Fruit fly (Drosophila melanogaster) whole organism, wandering third instar larva: ENCODE measurements around the gene CG13409.
A peak's percentile ranks its signal among the peaks of the same experiment; 100 is the strongest.

Experiments
- Abd-B ChIP-seq: fragments of >200 bp; optimal IDR thresholded peaks from 2 replicates; lab custom pipeline; 2017; ENCODE audit warnings: missing biosample characterization, missing genetic modification characterization
- CG32264 ChIP-seq: fragments of 200-800 bp; sonication (Bioruptor generic); optimal IDR thresholded peaks from 2 replicates; lab custom pipeline; 2016; ENCODE audit warnings: missing biosample characterization, missing genetic modification characterization
- CG9705 ChIP-seq: fragments of 200-800 bp; sonication (Bioruptor generic); optimal IDR thresholded peaks from 2 replicates; lab custom pipeline; 2018; ENCODE audit warnings: missing biosample characterization, mild to moderate bottlenecking, missing genetic modification characterization
- CrebA ChIP-seq: fragments of 200-800 bp; sonication (Bioruptor generic); optimal IDR thresholded peaks from 2 replicates; lab custom pipeline; 2016; ENCODE audit warnings: missing biosample characterization, mild to moderate bottlenecking, missing genetic modification characterization, borderline replicate concordance
- Dfd ChIP-seq: fragments of >200 bp; optimal IDR thresholded peaks from 2 replicates; lab custom pipeline; 2017; ENCODE audit warnings: missing biosample characterization, missing genetic modification characterization
- Dif ChIP-seq: fragments of 200-275, 200-300 bp; sonication (Bioruptor generic); optimal IDR thresholded peaks from 2 replicates; lab custom pipeline; 2018; ENCODE audit warnings: missing biosample characterization, missing genetic modification characterization; ENCODE audit not compliant: partially characterized antibody
- GATAd ChIP-seq: sonication (Bioruptor generic); optimal IDR thresholded peaks from 2 replicates; lab custom pipeline; 2016; ENCODE audit warnings: missing biosample characterization, missing genetic modification characterization
- HLH106 ChIP-seq: fragments of 200-800 bp; optimal IDR thresholded peaks from 3 replicates; lab custom pipeline; 2019; ENCODE audit warnings: missing biosample characterization, mild to moderate bottlenecking, missing genetic modification characterization, moderate library complexity
- Hnf4 ChIP-seq: fragments of 200-800 bp; sonication (Bioruptor generic); optimal IDR thresholded peaks from 2 replicates; lab custom pipeline; 2016; ENCODE audit warnings: missing biosample characterization, mild to moderate bottlenecking, missing genetic modification characterization
- Hr78 ChIP-seq: fragments of >200 bp; optimal IDR thresholded peaks from 2 replicates; lab custom pipeline; 2017; ENCODE audit warnings: missing biosample characterization, missing genetic modification characterization
- Hr83 ChIP-seq: fragments of 200-300 bp; sonication (Bioruptor generic); optimal IDR thresholded peaks from 2 replicates; lab custom pipeline; 2016; ENCODE audit warnings: missing biosample characterization, mild to moderate bottlenecking, missing genetic modification characterization, moderate library complexity; ENCODE audit not compliant: poor library complexity, severe bottlenecking
- Jra ChIP-seq: sonication (Bioruptor generic); optimal IDR thresholded peaks from 2 replicates; lab custom pipeline; 2016; ENCODE audit warnings: missing biosample characterization, missing genetic modification characterization
- Mio ChIP-seq: sonication (Bioruptor generic); optimal IDR thresholded peaks from 2 replicates; lab custom pipeline; 2016; ENCODE audit warnings: missing biosample characterization, missing genetic modification characterization
- Myc ChIP-seq: fragments of >200 bp; optimal IDR thresholded peaks from 2 replicates; lab custom pipeline; 2017
- N ChIP-seq: fragments of >200 bp; optimal IDR thresholded peaks from 2 replicates; lab custom pipeline; 2018; ENCODE audit warnings: missing biosample characterization, missing external identifiers, missing genetic modification characterization
- OdsH ChIP-seq: fragments of 200-800 bp; sonication (Bioruptor generic); optimal IDR thresholded peaks from 2 replicates; lab custom pipeline; 2016; ENCODE audit warnings: missing biosample characterization, mild to moderate bottlenecking, missing genetic modification characterization
- Rel ChIP-seq, 2 experiments: fragments of 200-800 bp; sonication (Bioruptor generic) in 1 of 2; optimal IDR thresholded peaks; 2 replicates in 1 of 2; 3 replicates in 1 of 2; lab custom pipeline; 2016 to 2019; ENCODE audit warnings: mild to moderate bottlenecking in 2 of 2, missing biosample characterization in 2 of 2, missing genetic modification characterization in 2 of 2, moderate library complexity in 1 of 2
- Sp1 ChIP-seq: fragments of 200-800 bp; sonication (Bioruptor generic); optimal IDR thresholded peaks from 3 replicates; lab custom pipeline; 2019; ENCODE audit warnings: missing biosample characterization, mild to moderate bottlenecking, missing genetic modification characterization, moderate library complexity
- Vsx2 ChIP-seq: fragments of 200-300, 225-300 bp; sonication (Bioruptor generic); optimal IDR thresholded peaks from 2 replicates; lab custom pipeline; 2018; ENCODE audit warnings: missing biosample characterization, missing genetic modification characterization; ENCODE audit not compliant: partially characterized antibody
- br ChIP-seq: fragments of 200-800 bp; sonication (Bioruptor generic); optimal IDR thresholded peaks from 2 replicates; lab custom pipeline; 2016; ENCODE audit warnings: missing biosample characterization, missing genetic modification characterization
- brk ChIP-seq: fragments of 200-800 bp; sonication (Bioruptor generic); optimal IDR thresholded peaks from 2 replicates; lab custom pipeline; 2016; ENCODE audit warnings: missing biosample characterization, mild to moderate bottlenecking, missing genetic modification characterization
- dl ChIP-seq, 2 experiments: fragments of 175-275, 200-275 bp in 1 of 2; fragments of 200-275 bp in 1 of 2; sonication (Bioruptor generic); optimal IDR thresholded peaks; lab custom pipeline; 2018; ENCODE audit warnings: mild to moderate bottlenecking in 2 of 2, missing biosample characterization in 2 of 2, missing genetic modification characterization in 2 of 2, moderate library complexity in 2 of 2; ENCODE audit not compliant: partially characterized antibody in 2 of 2, insufficient read depth in 1 of 2
- dmrt93B ChIP-seq: fragments of 200-800 bp; sonication (Bioruptor generic); optimal IDR thresholded peaks from 2 replicates; lab custom pipeline; 2018; ENCODE audit warnings: missing biosample characterization, mild to moderate bottlenecking, missing genetic modification characterization
- dsf ChIP-seq: sonication (Bioruptor generic); optimal IDR thresholded peaks from 2 replicates; lab custom pipeline; 2016; ENCODE audit warnings: missing biosample characterization, missing genetic modification characterization, borderline replicate concordance
- ey ChIP-seq: fragments of 200-800 bp; sonication (Bioruptor generic); optimal IDR thresholded peaks from 2 replicates; lab custom pipeline; 2016; ENCODE audit warnings: missing biosample characterization, missing genetic modification characterization
- foxo ChIP-seq, 2 experiments: fragments of 200-800 bp; sonication (Bioruptor generic); optimal IDR thresholded peaks; 2 replicates in 1 of 2; 3 replicates in 1 of 2; lab custom pipeline; 2016 to 2017; ENCODE audit warnings: missing biosample characterization in 2 of 2, missing genetic modification characterization in 2 of 2
- fru ChIP-seq: fragments of 200-800 bp; sonication (Bioruptor generic); optimal IDR thresholded peaks from 3 replicates; lab custom pipeline; 2016; ENCODE audit warnings: missing biosample characterization, mild to moderate bottlenecking, missing genetic modification characterization
- h ChIP-seq: fragments of 200-800 bp; sonication (Bioruptor generic); optimal IDR thresholded peaks from 3 replicates; lab custom pipeline; 2016; ENCODE audit warnings: missing biosample characterization, mild to moderate bottlenecking, missing genetic modification characterization
- jim ChIP-seq: fragments of 175-275, 200-325 bp; sonication (Bioruptor generic); optimal IDR thresholded peaks from 2 replicates; lab custom pipeline; 2016; ENCODE audit warnings: missing biosample characterization, mild to moderate bottlenecking, missing genetic modification characterization
- lola ChIP-seq: fragments of >200 bp; optimal IDR thresholded peaks from 2 replicates; lab custom pipeline; 2017; ENCODE audit warnings: missing biosample characterization, missing genetic modification characterization
- pan ChIP-seq: fragments of >200 bp; optimal IDR thresholded peaks from 2 replicates; lab custom pipeline; 2017
- psq ChIP-seq: fragments of 200-800 bp; sonication (Bioruptor generic); optimal IDR thresholded peaks from 3 replicates; lab custom pipeline; 2017; ENCODE audit warnings: missing biosample characterization, mild to moderate bottlenecking, missing genetic modification characterization, moderate library complexity
- rgr ChIP-seq: fragments of 200-800 bp; sonication (Bioruptor generic); optimal IDR thresholded peaks from 3 replicates; lab custom pipeline; 2016; ENCODE audit warnings: missing biosample characterization, mild to moderate bottlenecking, missing genetic modification characterization
- sage ChIP-seq: fragments of 200-800 bp; sonication (Bioruptor generic); optimal IDR thresholded peaks from 2 replicates; lab custom pipeline; 2016; ENCODE audit warnings: missing biosample characterization, mild to moderate bottlenecking, missing genetic modification characterization
- sv ChIP-seq: fragments of 200-800 bp; sonication (Bioruptor generic); optimal IDR thresholded peaks from 3 replicates; lab custom pipeline; 2016; ENCODE audit warnings: missing biosample characterization, missing genetic modification characterization
- tai ChIP-seq: sonication (Bioruptor generic); optimal IDR thresholded peaks from 2 replicates; lab custom pipeline; 2016; ENCODE audit warnings: missing biosample characterization, missing genetic modification characterization
- usp ChIP-seq: fragments of >200 bp; optimal IDR thresholded peaks from 2 replicates; lab custom pipeline; 2017; ENCODE audit warnings: missing biosample characterization, missing genetic modification characterization
- woc ChIP-seq: sonication (Bioruptor generic); optimal IDR thresholded peaks from 2 replicates; lab custom pipeline; 2016; ENCODE audit warnings: missing biosample characterization, mild to moderate bottlenecking, missing genetic modification characterization

CG13409 gene

dm6 chr3R:22042982-22043381 is 11.3 kb upstream of the CG13409 start:
- no peak for TF ChIP-seq ey (GFP tag; lab: Kevin White, UChicago)
- no peak for TF ChIP-seq Hr78 (GFP tag; lab: Kevin White, UChicago)
- TF ChIP-seq h (GFP tag; lab: Kevin White, UChicago), result no peak
- no peak for TF ChIP-seq Hnf4
- no peak for TF ChIP-seq Dif (GFP tag; lab: Kevin White, UChicago)
- TF ChIP-seq Abd-B (GFP tag; lab: Kevin White, UChicago), result no peak
- no peak for TF ChIP-seq Jra (GFP tag; lab: Kevin White, UChicago)
- TF ChIP-seq rgr (GFP tag; lab: Kevin White, UChicago), result no peak
- no peak for TF ChIP-seq sage (GFP tag; lab: Kevin White, UChicago)
- no peak for TF ChIP-seq dmrt93B (GFP tag; lab: Kevin White, UChicago)
- no peak for TF ChIP-seq dl (GFP tag; optimal IDR thresholded peaks at IDR 0.05; lab: Kevin White, UChicago; ENCODE audit: insufficient read depth in 1 of 2, partially characterized antibody in 2 of 2)

dm6 chr3R:22042283-22042875 is 10.7 kb upstream of the CG13409 start:
- TF ChIP-seq Myc (lab: Kevin White, UChicago), result no peak
- no peak for TF ChIP-seq Hnf4
- no peak for TF ChIP-seq rgr (GFP tag; lab: Kevin White, UChicago)
- TF ChIP-seq Dfd (GFP tag; lab: Kevin White, UChicago), result no peak
- peak; percentile 82 for TF ChIP-seq psq
- TF ChIP-seq Dif (GFP tag; lab: Kevin White, UChicago), result peak; percentile 74
- no peak for TF ChIP-seq foxo (GFP tag; optimal IDR thresholded peaks at IDR 0.05; lab: Kevin White, UChicago)
- TF ChIP-seq h (GFP tag; lab: Kevin White, UChicago), result no peak
- TF ChIP-seq Hr83 (GFP tag; lab: Kevin White, UChicago), result no peak
- no peak for TF ChIP-seq GATAd (GFP tag; lab: Kevin White, UChicago)
- TF ChIP-seq usp (GFP tag; lab: Kevin White, UChicago), result no peak
- TF ChIP-seq dl (GFP tag; optimal IDR thresholded peaks at IDR 0.05; lab: Kevin White, UChicago; ENCODE audit: insufficient read depth in 1 of 2, partially characterized antibody in 2 of 2), result peak; percentile 75 to 76
- no peak for TF ChIP-seq N
- no peak for TF ChIP-seq Abd-B (GFP tag; lab: Kevin White, UChicago)
- no peak for TF ChIP-seq Jra (GFP tag; lab: Kevin White, UChicago)
- TF ChIP-seq CrebA (GFP tag; lab: Kevin White, UChicago), result no peak
- TF ChIP-seq Hr78 (GFP tag; lab: Kevin White, UChicago), result no peak
- TF ChIP-seq pan, result no peak
- TF ChIP-seq OdsH (GFP tag; lab: Kevin White, UChicago), result no peak
- no peak for TF ChIP-seq CG9705 (GFP tag; lab: Kevin White, UChicago)
- no peak for TF ChIP-seq woc (GFP tag; lab: Kevin White, UChicago)
- peak; percentile 52 for TF ChIP-seq sage (GFP tag; lab: Kevin White, UChicago)
- no peak for TF ChIP-seq Mio (GFP tag; lab: Kevin White, UChicago)

dm6 chr3R:22041625-22042282 is 10.1 kb upstream of the CG13409 start, which contains the start of gene how:
Gene how, plus strand, starts transcription at chr3R:22042191.
- TF ChIP-seq HLH106, result peak; percentile 22
- no peak for TF ChIP-seq Rel (GFP tag; optimal IDR thresholded peaks at IDR 0.05; lab: Kevin White, UChicago)
- TF ChIP-seq Rel (tag; optimal IDR thresholded peaks at IDR 0.05; lab: Kevin White, UChicago), result peak; percentile 72
- TF ChIP-seq Hnf4, result peak; percentile 64
- TF ChIP-seq sv (GFP tag; lab: Kevin White, UChicago), result no peak
- no peak for TF ChIP-seq Dfd (GFP tag; lab: Kevin White, UChicago)
- TF ChIP-seq jim, result no peak
- peak in 1 of 2 experiments; percentile 56 for TF ChIP-seq foxo (GFP tag; optimal IDR thresholded peaks at IDR 0.05; lab: Kevin White, UChicago)
- TF ChIP-seq tai (GFP tag; lab: Kevin White, UChicago), result no peak
- no peak for TF ChIP-seq dmrt93B (GFP tag; lab: Kevin White, UChicago)
- TF ChIP-seq CG32264 (GFP tag; lab: Kevin White, UChicago), result no peak
- peak; percentile 26 for TF ChIP-seq br (GFP tag; lab: Kevin White, UChicago)
- no peak for TF ChIP-seq dsf
- no peak for TF ChIP-seq Mio (GFP tag; lab: Kevin White, UChicago)
- peak; percentile 42 for TF ChIP-seq Sp1 (GFP tag; lab: Kevin White, UChicago)
- peak; percentile 33 for TF ChIP-seq Dif (GFP tag; lab: Kevin White, UChicago)
- TF ChIP-seq OdsH (GFP tag; lab: Kevin White, UChicago), result no peak
- peak; percentile 11 for TF ChIP-seq rgr (GFP tag; lab: Kevin White, UChicago)
- TF ChIP-seq CG9705 (GFP tag; lab: Kevin White, UChicago), result peak; percentile 3
- no peak for TF ChIP-seq pan
- no peak for TF ChIP-seq N
- TF ChIP-seq Hr78 (GFP tag; lab: Kevin White, UChicago), result no peak
- TF ChIP-seq lola (GFP tag; lab: Kevin White, UChicago), result no peak
- no peak for TF ChIP-seq brk
- no peak for TF ChIP-seq Hr83 (GFP tag; lab: Kevin White, UChicago)
- TF ChIP-seq CrebA (GFP tag; lab: Kevin White, UChicago), result no peak
- no peak for TF ChIP-seq Vsx2
- peak; percentile 38 to 45 for TF ChIP-seq dl (GFP tag; optimal IDR thresholded peaks at IDR 0.05; lab: Kevin White, UChicago; ENCODE audit: insufficient read depth in 1 of 2, partially characterized antibody in 2 of 2)
- TF ChIP-seq woc (GFP tag; lab: Kevin White, UChicago), result peak; percentile 96
- no peak for TF ChIP-seq sage (GFP tag; lab: Kevin White, UChicago)
- TF ChIP-seq h (GFP tag; lab: Kevin White, UChicago), result peak; percentile 36
- peak; percentile 8 for TF ChIP-seq fru
- TF ChIP-seq ey (GFP tag; lab: Kevin White, UChicago), result peak; percentile 24
- no peak for TF ChIP-seq Abd-B (GFP tag; lab: Kevin White, UChicago)
- peak; percentile 83 for TF ChIP-seq psq
- no peak for TF ChIP-seq Jra (GFP tag; lab: Kevin White, UChicago)
